In the genomic region with DNA sequence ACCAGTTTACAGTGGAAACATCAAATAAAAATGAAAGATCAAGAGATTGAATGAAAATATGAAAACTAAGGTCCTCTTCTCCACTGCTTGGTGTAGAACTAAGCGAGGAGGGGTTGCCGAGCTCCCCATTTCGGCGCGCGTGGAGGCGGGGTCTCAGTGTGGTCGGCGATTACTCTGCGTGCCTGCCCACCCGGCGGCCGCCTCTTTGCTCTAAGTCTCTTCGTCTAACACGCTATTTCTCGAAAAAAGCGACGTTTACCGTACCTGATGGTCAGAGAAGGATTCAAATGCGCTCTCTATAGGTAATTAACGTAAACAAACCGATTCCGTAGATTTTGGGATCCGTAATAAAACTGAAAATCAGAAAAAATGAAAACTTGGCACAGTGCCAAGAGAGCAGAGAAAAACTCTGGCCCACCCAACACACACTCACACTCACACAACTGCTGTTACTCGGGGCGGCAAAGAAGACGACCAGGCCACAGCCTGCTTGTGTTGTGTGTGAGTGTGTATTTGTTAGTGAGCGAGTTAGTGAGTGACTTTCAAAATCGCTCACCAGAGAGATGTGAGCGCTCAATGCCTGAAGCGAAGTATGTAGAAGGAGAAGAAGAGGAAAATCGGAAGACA, we compare ENCODE assay signal across 4 worm cellular contexts.
TF ChIP-seq lines count a peak whose summit lies in the region.

No protein-coding gene starts in this region.

TF ChIP-seq in whole organism, L2 larva, 48 proteins besides CTCF, POLR2A, EP300 and RAD21 (continues in another document):
- TF ChIP-seq egl-27 (tag; optimal IDR thresholded peaks at IDR 0.05; lab: Kevin White, UChicago) (peak; percentile 54), ama-1 (optimal IDR thresholded peaks at IDR 0.05; lab: Kevin White, UChicago) (peak; percentile 32), lsy-2 (tag; optimal IDR thresholded peaks at IDR 0.05; lab: Kevin White, UChicago) (peak; percentile 43 to 84), C34F6.9 (tag; optimal IDR thresholded peaks at IDR 0.05; lab: Kevin White, UChicago) (peak; percentile 80), sem-4 (tag; optimal IDR thresholded peaks at IDR 0.05; lab: Kevin White, UChicago) (peak; percentile 40), elt-3 (tag; optimal IDR thresholded peaks at IDR 0.05; lab: Kevin White, UChicago) (no peak), sma-9 (GFP tag; optimal IDR thresholded peaks at IDR 0.05; lab: Kevin White, UChicago) (peak; percentile 63), sma-9 (tag; optimal IDR thresholded peaks at IDR 0.05; lab: Kevin White, UChicago) (no peak), nhr-12 (tag; optimal IDR thresholded peaks at IDR 0.05; lab: Kevin White, UChicago) (no peak), ztf-4 (tag; optimal IDR thresholded peaks at IDR 0.05; lab: Kevin White, UChicago) (peak; percentile 71), fos-1 (tag; optimal IDR thresholded peaks at IDR 0.05; lab: Kevin White, UChicago) (peak; percentile 62), snpc-4 (tag; optimal IDR thresholded peaks at IDR 0.05; lab: Kevin White, UChicago) (no peak), lin-39 (tag; optimal IDR thresholded peaks at IDR 0.05; lab: Kevin White, UChicago) (no peak), skn-1 (tag; optimal IDR thresholded peaks at IDR 0.05; lab: Kevin White, UChicago) (no peak), ceh-82 (tag; optimal IDR thresholded peaks at IDR 0.05; lab: Kevin White, UChicago) (no peak), blmp-1 (tag; optimal IDR thresholded peaks at IDR 0.05; lab: Kevin White, UChicago; ENCODE audit: insufficient read depth) (no peak), nhr-11 (tag; optimal IDR thresholded peaks at IDR 0.05; lab: Kevin White, UChicago) (no peak), F13H6.1 (tag; optimal IDR thresholded peaks at IDR 0.05; lab: Kevin White, UChicago) (peak; percentile 84), ceh-16 (tag; optimal IDR thresholded peaks at IDR 0.05; lab: Kevin White, UChicago) (peak; percentile 24), ZK546.5 (tag; optimal IDR thresholded peaks at IDR 0.05; lab: Kevin White, UChicago) (no peak), sma-3 (GFP tag; optimal IDR thresholded peaks at IDR 0.05; lab: Kevin White, UChicago) (peak; percentile 40)

TF ChIP-seq in whole organism, L4 larva, 104 proteins besides CTCF, POLR2A, EP300 and RAD21 (continues in another document):
- TF ChIP-seq nhr-10 (tag; optimal IDR thresholded peaks at IDR 0.05; lab: Kevin White, UChicago) (peak; percentile 15), mxl-3 (GFP tag; optimal IDR thresholded peaks at IDR 0.05; lab: Kevin White, UChicago) (peak; percentile 5), F37D6.2 (tag; optimal IDR thresholded peaks at IDR 0.05; lab: Kevin White, UChicago) (peak; percentile 66), zfp-2 (tag; optimal IDR thresholded peaks at IDR 0.05; lab: Kevin White, UChicago) (no peak), nhr-11 (tag; optimal IDR thresholded peaks at IDR 0.05; lab: Kevin White, UChicago) (peak; percentile 76), nhr-28 (tag; optimal IDR thresholded peaks at IDR 0.05; lab: Kevin White, UChicago) (peak; percentile 63), Y75B8A.6 (GFP tag; IDR thresholded peaks at IDR 0.05; lab: Robert Waterston, UW) (no peak), snpc-1.2 (GFP tag; IDR thresholded peaks at IDR 0.05; lab: Robert Waterston, UW) (0 out of 2 replicates have a peak, but pooled peaks have one; percentile 28), nhr-102 (tag; optimal IDR thresholded peaks at IDR 0.05; lab: Kevin White, UChicago) (peak; percentile 20), daf-19 (GFP tag; conservative IDR thresholded peaks at IDR 0.05; lab: Robert Waterston, UW) (peak; percentile 72; the same call in 1 of the 2 replicates), lsy-2 (tag; optimal IDR thresholded peaks at IDR 0.05; lab: Kevin White, UChicago) (peak; percentile 72 to 76), unc-62 (GFP tag; optimal IDR thresholded peaks at IDR 0.05 in 1 of 2; lab: Kevin White, UChicago) (no peak), unc-62 (tag; optimal IDR thresholded peaks at IDR 0.05; lab: Kevin White, UChicago) (no peak), gei-8 (GFP tag; optimal IDR thresholded peaks at IDR 0.05; lab: Kevin White, UChicago) (no peak), ZK546.5 (tag; optimal IDR thresholded peaks at IDR 0.05; lab: Kevin White, UChicago) (no peak), nhr-48 (tag; optimal IDR thresholded peaks at IDR 0.05; lab: Kevin White, UChicago) (peak; percentile 43), ceh-62 (tag; optimal IDR thresholded peaks at IDR 0.05; lab: Kevin White, UChicago) (no peak), T20F7.1 (GFP tag; optimal IDR thresholded peaks at IDR 0.05; lab: Kevin White, UChicago) (peak; percentile 52), mep-1 (tag; optimal IDR thresholded peaks at IDR 0.05; lab: Kevin White, UChicago) (peak; percentile 89), lin-38 (GFP tag; IDR thresholded peaks at IDR 0.05; lab: Robert Waterston, UW) (peak; percentile 56; the same call in 1 of the 2 replicates), lin-15B (tag; optimal IDR thresholded peaks at IDR 0.05; lab: Kevin White, UChicago) (no peak)

TF ChIP-seq in whole organism, late embryonic, 69 proteins besides CTCF, POLR2A, EP300 and RAD21 (continues in another document):
- TF ChIP-seq rnt-1 (tag; optimal IDR thresholded peaks at IDR 0.05; lab: Kevin White, UChicago): peak; percentile 52
- no peak for TF ChIP-seq nhr-232 (tag; optimal IDR thresholded peaks at IDR 0.05; lab: Kevin White, UChicago)
- peak; percentile 71 for TF ChIP-seq ceh-18 (tag; optimal IDR thresholded peaks at IDR 0.05; lab: Kevin White, UChicago)
- TF ChIP-seq hlh-8 (tag; optimal IDR thresholded peaks at IDR 0.05; lab: Kevin White, UChicago): peak; percentile 22
- peak; percentile 58 for TF ChIP-seq tbx-2 (tag; optimal IDR thresholded peaks at IDR 0.05; lab: Kevin White, UChicago)
- no peak for TF ChIP-seq C38D4.7 (GFP tag; optimal IDR thresholded peaks at IDR 0.05; lab: Kevin White, UChicago)
- TF ChIP-seq ceh-31 (tag; optimal IDR thresholded peaks at IDR 0.05; lab: Kevin White, UChicago): peak; percentile 68
- no peak for TF ChIP-seq ceh-6 (GFP tag; optimal IDR thresholded peaks at IDR 0.05; lab: Kevin White, UChicago)
- TF ChIP-seq T23F11.4 (GFP tag; optimal IDR thresholded peaks at IDR 0.05; lab: Kevin White, UChicago): peak; percentile 14
- no peak for TF ChIP-seq K02D7.2 (tag; optimal IDR thresholded peaks at IDR 0.05; lab: Kevin White, UChicago)
- TF ChIP-seq nfya-1 (tag; optimal IDR thresholded peaks at IDR 0.05; lab: Kevin White, UChicago): peak; percentile 68
- no peak for TF ChIP-seq tbx-7 (tag; optimal IDR thresholded peaks at IDR 0.05; lab: Kevin White, UChicago)
- peak; percentile 22 for TF ChIP-seq unc-86 (tag; optimal IDR thresholded peaks at IDR 0.05; lab: Kevin White, UChicago)
- peak; percentile 74 for TF ChIP-seq ceh-34 (tag; optimal IDR thresholded peaks at IDR 0.05; lab: Kevin White, UChicago)
- no peak for TF ChIP-seq fkh-6 (tag; optimal IDR thresholded peaks at IDR 0.05; lab: Kevin White, UChicago)
- TF ChIP-seq pqm-1 (tag; optimal IDR thresholded peaks at IDR 0.05; lab: Kevin White, UChicago): peak; percentile 25
- TF ChIP-seq elt-2 (tag; optimal IDR thresholded peaks at IDR 0.05; lab: Kevin White, UChicago): peak; percentile 17
- peak; percentile 24 for TF ChIP-seq ceh-14 (tag; optimal IDR thresholded peaks at IDR 0.05; lab: Kevin White, UChicago)
- peak; percentile 14 for TF ChIP-seq ceh-2 (tag; optimal IDR thresholded peaks at IDR 0.05; lab: Kevin White, UChicago)
- TF ChIP-seq K09A11.1 (tag; optimal IDR thresholded peaks at IDR 0.05; lab: Kevin White, UChicago; ENCODE audit: insufficient read depth): peak; percentile 1
- TF ChIP-seq unc-42 (tag; optimal IDR thresholded peaks at IDR 0.05; lab: Kevin White, UChicago): peak; percentile 60
- TF ChIP-seq ttx-3 (tag; optimal IDR thresholded peaks at IDR 0.05; lab: Kevin White, UChicago): peak; percentile 4
- no peak for TF ChIP-seq pat-9 (tag; optimal IDR thresholded peaks at IDR 0.05; lab: Kevin White, UChicago)
- TF ChIP-seq sdc-2 (tag; optimal IDR thresholded peaks at IDR 0.05; lab: Kevin White, UChicago): peak; percentile 38

TF ChIP-seq in whole organism, mixed stage, embryonic, 35 proteins besides CTCF, POLR2A, EP300 and RAD21 (continues in another document):
- TF ChIP-seq drap-1 (GFP tag; optimal IDR thresholded peaks at IDR 0.05; lab: Kevin White, UChicago) (no peak), mls-2 (tag; optimal IDR thresholded peaks at IDR 0.05; lab: Kevin White, UChicago) (peak; percentile 53), ces-1 (GFP tag; optimal IDR thresholded peaks at IDR 0.05; lab: Kevin White, UChicago) (peak; percentile 76), sem-2 (GFP tag; optimal IDR thresholded peaks at IDR 0.05; lab: Kevin White, UChicago) (no peak), unc-120 (tag; optimal IDR thresholded peaks at IDR 0.05; lab: Kevin White, UChicago; ENCODE audit: poor library complexity, severe bottlenecking) (no peak), flh-1 (GFP tag; optimal IDR thresholded peaks at IDR 0.05; lab: Kevin White, UChicago) (no peak), bed-3 (GFP tag; optimal IDR thresholded peaks at IDR 0.05; lab: Kevin White, UChicago) (no peak), nhr-2 (tag; optimal IDR thresholded peaks at IDR 0.05; lab: Kevin White, UChicago) (peak; percentile 66), ztf-11 (tag; optimal IDR thresholded peaks at IDR 0.05; lab: Kevin White, UChicago) (no peak), M03D4.4 (tag; optimal IDR thresholded peaks at IDR 0.05; lab: Kevin White, UChicago) (no peak), mep-1 (tag; optimal IDR thresholded peaks at IDR 0.05; lab: Kevin White, UChicago) (peak; percentile 40), zip-8 (tag; optimal IDR thresholded peaks at IDR 0.05; lab: Kevin White, UChicago) (no peak), tbx-8 (GFP tag; optimal IDR thresholded peaks at IDR 0.05; lab: Kevin White, UChicago) (no peak), ham-2 (GFP tag; optimal IDR thresholded peaks at IDR 0.05; lab: Kevin White, UChicago) (peak; percentile 5), blmp-1 (tag; optimal IDR thresholded peaks at IDR 0.05; lab: Kevin White, UChicago) (no peak), snpc-4 (tag; optimal IDR thresholded peaks at IDR 0.05; lab: Kevin White, UChicago) (no peak), lin-32 (GFP tag; optimal IDR thresholded peaks at IDR 0.05; lab: Kevin White, UChicago) (no peak), nhr-76 (tag; optimal IDR thresholded peaks at IDR 0.05; lab: Kevin White, UChicago) (no peak), unc-62 (GFP tag; optimal IDR thresholded peaks at IDR 0.05; lab: Kevin White, UChicago) (peak; percentile 1), ceh-43 (GFP tag; optimal IDR thresholded peaks at IDR 0.05; lab: Kevin White, UChicago) (peak; percentile 31), elt-3 (tag; optimal IDR thresholded peaks at IDR 0.05; lab: Kevin White, UChicago) (no peak), nhr-12 (tag; optimal IDR thresholded peaks at IDR 0.05; lab: Kevin White, UChicago) (no peak), lsy-2 (tag; optimal IDR thresholded peaks at IDR 0.05; lab: Kevin White, UChicago) (peak; percentile 16), ceh-83 (GFP tag; optimal IDR thresholded peaks at IDR 0.05; lab: Kevin White, UChicago) (no peak), elt-1 (tag; optimal IDR thresholded peaks at IDR 0.05; lab: Kevin White, UChicago; ENCODE audit: borderline replicate concordance, insufficient read depth) (no peak), pha-4 (tag; optimal IDR thresholded peaks at IDR 0.05; lab: Kevin White, UChicago) (peak; percentile 26), sptf-1 (tag; optimal IDR thresholded peaks at IDR 0.05; lab: Kevin White, UChicago) (peak; percentile 49)
